Worm (Caenorhabditis elegans) whole organism, young adult: Measurements from ENCODE around the gene rps-12.

Experiments used
- B0035.1 ChIP-seq: sonication (generic microtip); optimal IDR thresholded peaks from 2 replicates; lab custom pipeline; 2016; ENCODE audit warnings: missing genetic modification characterization, mild to moderate bottlenecking, missing compliant biosample characterization, missing genotype, missing genetic modification reagents
- B0336.3 ChIP-seq: fragments of 200-800 bp; sonication (Bioruptor generic); IDR thresholded peaks from 2 replicates; pipeline ENCODE4 v1.3.6; 2022; ENCODE audit warnings: missing genetic modification characterization, missing compliant biosample characterization
- F33H1.4 ChIP-seq: fragments of 200-800 bp; sonication (Bioruptor generic); IDR thresholded peaks from 2 replicates; pipeline ENCODE4 v1.3.6; 2022; ENCODE audit warnings: missing genetic modification reagents, missing genetic modification characterization, missing compliant biosample characterization
- F37B4.10 ChIP-seq: fragments of 200-800 bp; sonication (Bioruptor generic); IDR thresholded peaks from 2 replicates; pipeline ENCODE4 v1.3.6; 2022; ENCODE audit warnings: missing genetic modification characterization, missing compliant biosample characterization
- F39B2.1 ChIP-seq: fragments of 200-800 bp; sonication (Bioruptor generic); IDR thresholded peaks from 2 replicates; pipeline ENCODE4 v1.3.6; 2022; ENCODE audit warnings: missing genetic modification reagents, missing genetic modification characterization, missing compliant biosample characterization
- F49E8.2 ChIP-seq: sonication (generic microtip); optimal IDR thresholded peaks from 3 replicates; lab custom pipeline; 2017; ENCODE audit warnings: missing genetic modification characterization, mild to moderate bottlenecking, missing compliant biosample characterization, antibody characterized with exemption, moderate library complexity; ENCODE audit not compliant: insufficient read depth
- F57A8.1 ChIP-seq: fragments of 200-800 bp; sonication (Bioruptor generic); optimal IDR thresholded peaks from 2 replicates; lab custom pipeline; 2018; ENCODE audit warnings: mild to moderate bottlenecking, missing genetic modification characterization, moderate library complexity, missing compliant biosample characterization
- Y53G8AR.9 ChIP-seq: fragments of 200-800 bp; sonication (Bioruptor generic); conservative IDR thresholded peaks from 2 replicates; pipeline ENCODE4 v1.3.6; 2022; ENCODE audit warnings: missing genetic modification reagents, missing genetic modification characterization, missing compliant biosample characterization
- Y95B8A.8 ChIP-seq: fragments of 200-800 bp; sonication (Bioruptor generic); IDR thresholded peaks from 2 replicates; pipeline ENCODE4 v1.3.6; 2022; ENCODE audit warnings: missing genetic modification reagents, missing genetic modification characterization, missing compliant biosample characterization
- ama-1 ChIP-seq, 3 experiments: fragments of 150-350 bp in 1 of 3; sonication (generic microtip) in 2 of 3; optimal IDR thresholded peaks; 2 replicates each; lab custom pipeline; 2014 to 2018; ENCODE audit warnings: missing biosample characterization in 2 of 3, missing genetic modification characterization in 2 of 3, missing genetic modification reagents in 2 of 3
- atf-7 ChIP-seq: sonication (generic microtip); optimal IDR thresholded peaks from 2 replicates; lab custom pipeline; 2017; ENCODE audit warnings: mild to moderate bottlenecking, missing genetic modification characterization, missing compliant biosample characterization
- attf-6 ChIP-seq: fragments of 200-800 bp; sonication (Bioruptor generic); IDR thresholded peaks from 2 replicates; pipeline ENCODE4 v1.3.6; 2022; ENCODE audit warnings: missing genetic modification reagents, missing genetic modification characterization, missing compliant biosample characterization
- ceh-58 ChIP-seq: fragments of 200-800 bp; sonication (Bioruptor generic); IDR thresholded peaks from 2 replicates; pipeline ENCODE4 v1.3.6; 2022; ENCODE audit warnings: missing genetic modification characterization, missing compliant biosample characterization
- chd-7 ChIP-seq: sonication (generic microtip); optimal IDR thresholded peaks from 2 replicates; lab custom pipeline; 2016; ENCODE audit warnings: mild to moderate bottlenecking, missing genetic modification characterization, moderate library complexity, missing compliant biosample characterization
- dpff-1 ChIP-seq: sonication (generic microtip); optimal IDR thresholded peaks from 2 replicates; lab custom pipeline; 2017; ENCODE audit warnings: mild to moderate bottlenecking, missing genetic modification characterization, missing compliant biosample characterization
- egl-18 ChIP-seq: fragments of 200-800 bp; sonication (Bioruptor generic); IDR thresholded peaks from 2 replicates; pipeline ENCODE4 v1.3.6; 2022; ENCODE audit warnings: missing genetic modification reagents, missing genetic modification characterization, missing compliant biosample characterization
- egl-44 ChIP-seq: fragments of 200-800 bp; sonication (Bioruptor generic); IDR thresholded peaks from 2 replicates; pipeline ENCODE4 v1.3.6; 2022; ENCODE audit warnings: missing genetic modification reagents, missing genetic modification characterization, missing compliant biosample characterization
- ekl-4 ChIP-seq: fragments of 200-800 bp; sonication (Bioruptor generic); IDR thresholded peaks from 2 replicates; pipeline ENCODE4 v1.3.6; 2022; ENCODE audit warnings: missing genetic modification reagents, missing genetic modification characterization, missing compliant biosample characterization
- him-1 ChIP-seq: sonication (generic microtip); optimal IDR thresholded peaks from 2 replicates; lab custom pipeline; 2016; ENCODE audit warnings: missing genotype, missing genetic modification reagents, missing genetic modification characterization, missing compliant biosample characterization
- hmg-1.2 ChIP-seq: fragments of 200-800 bp; sonication (Bioruptor generic); IDR thresholded peaks from 2 replicates; pipeline ENCODE4 v1.3.6; 2022; ENCODE audit warnings: missing genetic modification reagents, missing genetic modification characterization, missing compliant biosample characterization
- hrde-1 ChIP-seq: sonication (generic microtip); optimal IDR thresholded peaks from 2 replicates; lab custom pipeline; 2016; ENCODE audit warnings: missing genetic modification characterization, mild to moderate bottlenecking, missing compliant biosample characterization, moderate library complexity, missing genotype, missing genetic modification reagents, borderline replicate concordance
- hsf-1 ChIP-seq: fragments of 200-800 bp; sonication (Bioruptor generic); IDR thresholded peaks from 2 replicates; pipeline ENCODE4 v1.3.6; 2022; ENCODE audit warnings: missing genetic modification reagents, missing genetic modification characterization, missing compliant biosample characterization
- lin-54 ChIP-seq: fragments of 200-800 bp; sonication (Bioruptor generic); optimal IDR thresholded peaks from 2 replicates; lab custom pipeline; 2018; ENCODE audit warnings: mild to moderate bottlenecking, missing genetic modification characterization, missing compliant biosample characterization
- lsl-1 ChIP-seq: fragments of 200-800 bp; sonication (Bioruptor generic); optimal IDR thresholded peaks from 2 replicates; lab custom pipeline; 2018; ENCODE audit warnings: mild to moderate bottlenecking, missing genetic modification characterization, moderate library complexity, missing compliant biosample characterization
- madf-6 ChIP-seq: fragments of 200-800 bp; sonication (Bioruptor generic); IDR thresholded peaks from 2 replicates; pipeline ENCODE4 v1.3.6; 2022; ENCODE audit warnings: missing genetic modification reagents, missing genetic modification characterization, missing compliant biosample characterization
- nfya-1 ChIP-seq: sonication (generic microtip); optimal IDR thresholded peaks from 2 replicates; lab custom pipeline; 2017; ENCODE audit warnings: antibody characterized with exemption, missing compliant biosample characterization, missing genetic modification characterization, borderline replicate concordance; ENCODE audit not compliant: insufficient read depth
- nfyb-1 ChIP-seq: fragments of 200-800 bp; sonication (Bioruptor generic); IDR thresholded peaks from 2 replicates; pipeline ENCODE4 v1.3.6; 2022; ENCODE audit warnings: missing genetic modification reagents, missing genetic modification characterization, missing compliant biosample characterization
- nhr-27 ChIP-seq: fragments of 200-800 bp; sonication (Bioruptor generic); optimal IDR thresholded peaks from 2 replicates; lab custom pipeline; 2018; ENCODE audit warnings: mild to moderate bottlenecking, missing genetic modification characterization, moderate library complexity, missing compliant biosample characterization
- pbrm-1 ChIP-seq: fragments of 200-800 bp; sonication (Bioruptor generic); IDR thresholded peaks from 2 replicates; pipeline ENCODE4 v1.3.6; 2022; ENCODE audit warnings: missing genetic modification reagents, missing genetic modification characterization, missing compliant biosample characterization
- rcor-1 ChIP-seq: fragments of 200-800 bp; sonication (Bioruptor generic); IDR thresholded peaks from 2 replicates; pipeline ENCODE4 v1.3.6; 2022; ENCODE audit warnings: missing genetic modification reagents, missing genetic modification characterization, missing compliant biosample characterization
- rec-8 ChIP-seq, 2 experiments: sonication (generic microtip); optimal IDR thresholded peaks; 2 replicates each; lab custom pipeline; 2016; ENCODE audit warnings: mild to moderate bottlenecking in 2 of 2, missing genetic modification characterization in 2 of 2, missing genetic modification reagents in 2 of 2, missing genotype in 2 of 2, missing biosample characterization in 1 of 2, missing compliant biosample characterization in 1 of 2, moderate library complexity in 1 of 2
- sdz-38 ChIP-seq: sonication (generic microtip); optimal IDR thresholded peaks from 2 replicates; lab custom pipeline; 2016; ENCODE audit warnings: missing genotype, missing genetic modification characterization, missing compliant biosample characterization
- snpc-1.1 ChIP-seq: sonication (generic microtip); optimal IDR thresholded peaks from 2 replicates; lab custom pipeline; 2017; ENCODE audit warnings: missing genetic modification characterization, mild to moderate bottlenecking, missing compliant biosample characterization, antibody characterized with exemption, moderate library complexity, missing genotype, missing genetic modification reagents; ENCODE audit not compliant: insufficient read depth
- snpc-1.3 ChIP-seq: sonication (generic microtip); optimal IDR thresholded peaks from 2 replicates; lab custom pipeline; 2017; ENCODE audit warnings: missing genetic modification characterization, mild to moderate bottlenecking, missing compliant biosample characterization, antibody characterized with exemption, moderate library complexity, missing genotype, missing genetic modification reagents; ENCODE audit not compliant: insufficient read depth
- snpc-3.4 ChIP-seq: sonication (generic microtip); optimal IDR thresholded peaks from 2 replicates; lab custom pipeline; 2017; ENCODE audit warnings: missing genetic modification characterization, mild to moderate bottlenecking, missing compliant biosample characterization, antibody characterized with exemption, moderate library complexity, missing genotype, missing genetic modification reagents
- tbp1 ChIP-seq: fragments of 200-800 bp; sonication (Bioruptor generic); optimal IDR thresholded peaks from 2 replicates; lab custom pipeline; 2018; ENCODE audit warnings: mild to moderate bottlenecking, missing genetic modification characterization, missing compliant biosample characterization
- tlf-1 ChIP-seq: fragments of 200-800 bp; sonication (Bioruptor generic); optimal IDR thresholded peaks from 2 replicates; lab custom pipeline; 2018; ENCODE audit warnings: mild to moderate bottlenecking, missing genetic modification characterization, missing compliant biosample characterization
- unc-130 ChIP-seq: sonication (generic microtip); optimal IDR thresholded peaks from 2 replicates; lab custom pipeline; 2016; ENCODE audit warnings: missing genetic modification reagents, missing genetic modification characterization, missing compliant biosample characterization
- xnd-1 ChIP-seq: sonication (generic microtip); optimal IDR thresholded peaks from 2 replicates; lab custom pipeline; 2016; ENCODE audit warnings: missing genotype, missing genetic modification reagents, missing genetic modification characterization, missing compliant biosample characterization
- zim-3 ChIP-seq: sonication (generic microtip); optimal IDR thresholded peaks from 2 replicates; lab custom pipeline; 2017; ENCODE audit warnings: mild to moderate bottlenecking, missing genetic modification characterization, moderate library complexity, missing compliant biosample characterization
- ztf-25 ChIP-seq: fragments of 200-800 bp; sonication (Bioruptor generic); IDR thresholded peaks from 2 replicates; pipeline ENCODE4 v1.3.6; 2022; ENCODE audit warnings: missing genetic modification reagents, missing genetic modification characterization, missing compliant biosample characterization
- ztf-26 ChIP-seq: sonication (generic microtip); optimal IDR thresholded peaks from 2 replicates; lab custom pipeline; 2017; ENCODE audit warnings: missing genetic modification characterization, missing compliant biosample characterization
- ztf-3 ChIP-seq: fragments of 200-800 bp; sonication (Bioruptor generic); optimal IDR thresholded peaks from 2 replicates; lab custom pipeline; 2018; ENCODE audit warnings: mild to moderate bottlenecking, missing genetic modification characterization, missing compliant biosample characterization

rps-12 gene

ce11 chrIII:5677790-5678189, 1.3 kb upstream of the rps-12 start, which contains the start of gene F54E7.9:
TSS of gene F54E7.9 (minus strand) at chrIII:5677890.
- no peak for TF ChIP-seq ztf-3
- no peak for TF ChIP-seq nfya-1 (tag; lab: Kevin White, UChicago)
- TF ChIP-seq F57A8.1, result no peak
- no peak for TF ChIP-seq dpff-1 (tag; lab: Kevin White, UChicago)
- no peak for TF ChIP-seq chd-7
- TF ChIP-seq F33H1.4 (GFP tag; lab: Robert Waterston, UW), result no peak
- TF ChIP-seq lin-54 (GFP tag; lab: Kevin White, UChicago), result no peak
- TF ChIP-seq ceh-58, result no peak
- TF ChIP-seq nhr-27, result no peak
- TF ChIP-seq egl-44 (GFP tag; lab: Robert Waterston, UW), result no peak
- no peak for TF ChIP-seq tbp1
- no peak for TF ChIP-seq zim-3 (tag; lab: Kevin White, UChicago)
- TF ChIP-seq B0035.1 (tag; lab: Kevin White, UChicago), result no peak
- TF ChIP-seq egl-18, result no peak
- TF ChIP-seq sdz-38 (tag; lab: Kevin White, UChicago), result no peak

ce11 chrIII:5680141-5680540, 1.0 kb downstream of the rps-12 start, which contains the start of gene pst-2:
TSS of gene pst-2 (plus strand) at chrIII:5680433.
- TF ChIP-seq him-1 (tag; lab: Kevin White, UChicago), result peak; percentile 47
- TF ChIP-seq tlf-1, result peak; percentile 27
- no peak for TF ChIP-seq ama-1 (optimal IDR thresholded peaks at IDR 0.05; lab: Kevin White, UChicago)
- peak in 1 of 2 experiments; percentile 37 for TF ChIP-seq ama-1 (GFP tag; optimal IDR thresholded peaks at IDR 0.05; lab: Kevin White, UChicago)
- peak; percentile 14; the same call in 1 of the 2 replicates for TF ChIP-seq B0336.3 (GFP tag; lab: Robert Waterston, UW)
- peak; percentile 64; the same call in 1 of the 2 replicates for TF ChIP-seq hsf-1
- TF ChIP-seq lsl-1, result no peak
- TF ChIP-seq atf-7 (tag; lab: Kevin White, UChicago), result no peak
- 0 out of 2 replicates have a peak, but pooled peaks have one; percentile 13 for TF ChIP-seq egl-44 (GFP tag; lab: Robert Waterston, UW)
- peak; percentile 67; the same call in 1 of the 2 replicates for TF ChIP-seq ceh-58
- peak; percentile 49 for TF ChIP-seq lin-54 (GFP tag; lab: Kevin White, UChicago)
- TF ChIP-seq F37B4.10 (GFP tag; lab: Robert Waterston, UW), result no peak
- TF ChIP-seq chd-7, result peak; percentile 13
- peak; percentile 22; the same call in 1 of the 2 replicates for TF ChIP-seq F33H1.4 (GFP tag; lab: Robert Waterston, UW)
- peak; percentile 90 for TF ChIP-seq F49E8.2 (tag; lab: Kevin White, UChicago)
- 0 out of 2 replicates have a peak, but pooled peaks have one; percentile 6 for TF ChIP-seq Y95B8A.8 (GFP tag; lab: Robert Waterston, UW)
- 0 out of 2 replicates have a peak, but pooled peaks have one; percentile 25 for TF ChIP-seq ekl-4 (GFP tag; lab: Robert Waterston, UW)
- TF ChIP-seq unc-130, result peak; percentile 1
- peak; percentile 66; the same call in 1 of the 2 replicates for TF ChIP-seq madf-6
- TF ChIP-seq rec-8 (tag; optimal IDR thresholded peaks at IDR 0.05; lab: Kevin White, UChicago), result no peak
- TF ChIP-seq snpc-1.3 (tag; lab: Kevin White, UChicago), result no peak
- TF ChIP-seq hmg-1.2 (GFP tag; lab: Robert Waterston, UW), result 0 out of 2 replicates have a peak, but pooled peaks have one; percentile 6
- no peak; the same call in 1 of the 2 replicates for TF ChIP-seq nfyb-1
- TF ChIP-seq F39B2.1 (GFP tag; lab: Robert Waterston, UW), result no peak
- TF ChIP-seq attf-6, result peak; percentile 37; the same call in 1 of the 2 replicates
- peak; percentile 72; the same call in 1 of the 2 replicates for TF ChIP-seq Y53G8AR.9
- TF ChIP-seq ztf-26 (tag; lab: Kevin White, UChicago), result no peak
- peak; percentile 3 for TF ChIP-seq xnd-1 (tag; lab: Kevin White, UChicago)
- peak; percentile 13 for TF ChIP-seq snpc-1.1 (tag; lab: Kevin White, UChicago)
- peak; percentile 43; the same call in 1 of the 2 replicates for TF ChIP-seq pbrm-1 (GFP tag; lab: Robert Waterston, UW)
- TF ChIP-seq ztf-25, result peak; percentile 12; the same call in 1 of the 2 replicates
- peak; percentile 74 for TF ChIP-seq hrde-1 (tag; lab: Kevin White, UChicago)
- no peak for TF ChIP-seq egl-18
- peak; percentile 45; the same call in 1 of the 2 replicates for TF ChIP-seq rcor-1 (GFP tag; lab: Robert Waterston, UW)
- TF ChIP-seq snpc-3.4, result peak; percentile 70
